Worm (Caenorhabditis elegans) whole organism, young adult: ENCODE data around the gene asp-1.
"Not testable (repeated sequence)": the region's sequence is repeated elsewhere in the genome, so short reads cannot be mapped to it uniquely, and the experiment has no call there.

Source experiments
- C06A6.2 ChIP-seq: fragments of 200-800 bp; sonication (Bioruptor generic); conservative IDR thresholded peaks from 2 replicates; pipeline ENCODE4 v1.3.6; 2022; ENCODE audit warnings: missing genetic modification characterization, missing compliant biosample characterization
- die-1 ChIP-seq: sonication (generic microtip); optimal IDR thresholded peaks from 2 replicates; lab custom pipeline; 2016; ENCODE audit warnings: missing genotype, mild to moderate bottlenecking, missing genetic modification characterization, missing compliant biosample characterization

DNA sequence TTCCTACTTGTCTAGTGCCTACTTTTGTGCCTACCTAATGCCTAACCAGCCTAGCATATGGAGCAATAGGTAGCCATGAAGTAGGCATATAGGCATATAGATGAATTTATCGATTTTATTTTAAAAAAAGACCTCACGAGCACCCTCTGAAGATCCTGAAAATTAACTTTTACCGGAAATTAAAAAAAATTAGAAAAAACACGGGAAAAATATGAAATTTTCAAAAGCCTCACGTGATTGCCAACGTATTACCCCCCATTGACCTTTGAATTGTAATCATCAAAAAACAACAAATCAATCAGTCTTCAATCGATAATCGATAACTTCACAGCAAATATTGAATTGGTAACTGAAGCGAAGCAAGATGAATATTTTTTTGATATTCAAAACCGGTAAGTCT lies 36.3 kb downstream of the asp-1 start, which contains the start of gene Y39B6A.30:
- not testable (repeated sequence) for TF ChIP-seq die-1; C06A6.2 (GFP tag; lab: Robert Waterston, UW)
